Fruit fly (Drosophila melanogaster) whole organism, wandering third instar larva: Measurements from ENCODE around the gene CG15412.

Experiments
- CG9705 ChIP-seq: fragments of 200-800 bp; sonication (Bioruptor generic); optimal IDR thresholded peaks from 2 replicates; lab custom pipeline; 2018; ENCODE audit warnings: missing biosample characterization, mild to moderate bottlenecking, missing genetic modification characterization
- GATAd ChIP-seq: sonication (Bioruptor generic); optimal IDR thresholded peaks from 2 replicates; lab custom pipeline; 2016; ENCODE audit warnings: missing biosample characterization, missing genetic modification characterization
- dmrt93B ChIP-seq: fragments of 200-800 bp; sonication (Bioruptor generic); optimal IDR thresholded peaks from 2 replicates; lab custom pipeline; 2018; ENCODE audit warnings: missing biosample characterization, mild to moderate bottlenecking, missing genetic modification characterization

DNA sequence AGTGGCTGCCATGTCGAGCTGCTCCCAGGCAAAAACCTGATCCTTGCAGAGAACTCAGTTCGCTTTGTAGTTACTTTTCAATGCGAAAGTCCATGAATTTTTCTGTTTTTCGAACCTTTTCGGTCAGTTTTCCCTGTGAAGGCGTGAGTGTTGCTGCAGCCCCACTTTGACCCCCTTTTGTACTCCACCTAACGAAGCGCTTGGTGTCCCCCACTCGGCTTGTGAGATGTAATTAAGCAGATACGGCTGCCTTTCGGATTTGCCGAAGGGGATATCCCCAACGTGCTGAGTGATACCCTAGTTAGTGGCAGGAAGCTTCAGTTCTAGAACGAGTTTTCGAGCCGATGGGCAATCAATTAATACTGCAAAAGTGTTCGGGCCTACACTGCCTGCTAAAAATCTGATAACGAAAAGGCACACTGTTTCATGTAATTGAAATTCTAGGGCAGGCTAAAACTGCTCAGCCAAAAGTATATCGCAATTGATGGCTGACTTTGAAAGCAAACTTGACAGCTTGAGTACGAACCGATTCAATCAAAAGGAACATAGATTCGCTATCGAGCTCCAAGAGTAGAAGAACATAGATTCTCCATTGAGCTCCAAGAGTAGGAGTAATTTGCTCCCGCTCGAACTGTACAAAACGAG lies 23.8 kb downstream of the CG15412 start:
- TF ChIP-seq dmrt93B (GFP tag; lab: Kevin White, UChicago) (no peak), CG9705 (no peak), GATAd (GFP tag; lab: Kevin White, UChicago) (no peak)
